Worm (Caenorhabditis elegans): ENCODE measurements around the gene aqp-11.

DNA sequence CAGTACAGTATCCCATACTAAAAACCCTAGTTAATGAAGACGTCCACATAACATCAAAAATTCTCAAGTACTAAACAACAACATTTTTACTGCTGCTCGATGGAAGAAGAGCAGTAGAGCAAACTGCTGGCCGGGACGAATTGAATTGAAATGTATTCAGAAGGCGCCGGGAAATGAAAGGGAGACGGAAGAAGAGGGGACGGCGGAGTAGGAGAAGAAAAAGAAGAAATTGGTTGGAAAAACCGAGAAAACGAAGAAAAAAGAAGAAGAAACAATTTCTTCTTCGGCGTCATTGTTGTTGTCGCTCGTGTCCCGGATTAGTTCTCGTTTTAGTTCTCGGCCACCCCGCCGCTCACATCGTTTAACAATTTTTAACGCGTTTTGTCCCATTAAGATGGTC is 39.3 kb upstream of the aqp-11 start:
- TF ChIP-seq ces-1 (GFP tag; optimal IDR thresholded peaks at IDR 0.05) (peak; percentile 38), elt-1 (tag; optimal IDR thresholded peaks at IDR 0.05; ENCODE audit: borderline replicate concordance, insufficient read depth) (no peak), elt-3 (tag; optimal IDR thresholded peaks at IDR 0.05) (no peak), ceh-39 (tag; optimal IDR thresholded peaks at IDR 0.05) (no peak), unc-62 (GFP tag; optimal IDR thresholded peaks at IDR 0.05) (no peak), drap-1 (GFP tag; optimal IDR thresholded peaks at IDR 0.05) (no peak), pha-4 (tag; optimal IDR thresholded peaks at IDR 0.05) (no peak)

All from whole organism, mixed stage, embryonic.